Fruit fly (Drosophila melanogaster): ENCODE results near the gene CG45081.
A peak's percentile ranks its signal among the peaks of the same experiment; 100 is the strongest.

CG45081 gene

dm6 chr3L:19270542-19270941, 4.7 kb downstream of the CG45081 start, which contains the start of gene CG14088:
Gene CG14088 (minus strand): TSS chr3L:19270642.
- TF ChIP-seq CG32264 (GFP tag; optimal IDR thresholded peaks at IDR 0.05) (no peak), sage (GFP tag; optimal IDR thresholded peaks at IDR 0.05) (no peak), Abd-B (GFP tag; optimal IDR thresholded peaks at IDR 0.05) (no peak), h (GFP tag; optimal IDR thresholded peaks at IDR 0.05) (no peak), Sp1 (GFP tag; optimal IDR thresholded peaks at IDR 0.05) (no peak), Jra (GFP tag; optimal IDR thresholded peaks at IDR 0.05) (no peak), lola (GFP tag; optimal IDR thresholded peaks at IDR 0.05) (no peak)

dm6 chr3L:19275491-19275890, 9.6 kb downstream of the CG45081 start, which contains the start of gene CG14086:
Gene CG14086 (plus strand): TSS chr3L:19275791.
- TF ChIP-seq GATAd (GFP tag; optimal IDR thresholded peaks at IDR 0.05) (no peak), CG9705 (GFP tag; optimal IDR thresholded peaks at IDR 0.05) (no peak), CG32264 (GFP tag; optimal IDR thresholded peaks at IDR 0.05) (no peak), Dfd (GFP tag; optimal IDR thresholded peaks at IDR 0.05) (no peak), N (GFP tag; optimal IDR thresholded peaks at IDR 0.05) (no peak), brk (GFP tag; optimal IDR thresholded peaks at IDR 0.05) (no peak), rgr (GFP tag; optimal IDR thresholded peaks at IDR 0.05) (no peak), br (GFP tag; optimal IDR thresholded peaks at IDR 0.05) (no peak), Myc (optimal IDR thresholded peaks at IDR 0.05) (no peak), sage (GFP tag; optimal IDR thresholded peaks at IDR 0.05) (no peak), lola (GFP tag; optimal IDR thresholded peaks at IDR 0.05) (no peak), Sp1 (GFP tag; optimal IDR thresholded peaks at IDR 0.05) (no peak), woc (GFP tag; optimal IDR thresholded peaks at IDR 0.05) (no peak), dmrt93B (GFP tag; optimal IDR thresholded peaks at IDR 0.05) (no peak), Dif (GFP tag; optimal IDR thresholded peaks at IDR 0.05; ENCODE audit: partially characterized antibody) (no peak), ey (GFP tag; optimal IDR thresholded peaks at IDR 0.05) (no peak)

dm6 chr3L:19280283-19280682, 14.4 kb downstream of the CG45081 start:
- TF ChIP-seq rgr (GFP tag; optimal IDR thresholded peaks at IDR 0.05) (no peak), Dfd (GFP tag; optimal IDR thresholded peaks at IDR 0.05) (peak; percentile 98)

- TF ChIP-seq Hnf4 (GFP tag; optimal IDR thresholded peaks at IDR 0.05): no peak
- no peak for TF ChIP-seq br (GFP tag; optimal IDR thresholded peaks at IDR 0.05)
- TF ChIP-seq woc (GFP tag; optimal IDR thresholded peaks at IDR 0.05): no peak
- no peak for TF ChIP-seq HLH106 (tag; optimal IDR thresholded peaks at IDR 0.05)
- no peak for TF ChIP-seq CrebA (GFP tag; optimal IDR thresholded peaks at IDR 0.05; ENCODE audit: borderline replicate concordance)
- no peak for TF ChIP-seq rgr (GFP tag; optimal IDR thresholded peaks at IDR 0.05)
These were observed 14.8 kb downstream of the CG45081 start, which contains the start of gene CG14089 for dm6 chr3L:19280700-19281099. Gene CG14089 (minus strand): TSS chr3L:19280800.

- TF ChIP-seq dl (GFP tag; optimal IDR thresholded peaks at IDR 0.05; ENCODE audit: insufficient read depth in 1 of 2, partially characterized antibody in 2 of 2) (no peak), sage (GFP tag; optimal IDR thresholded peaks at IDR 0.05) (no peak), Rel (GFP tag; optimal IDR thresholded peaks at IDR 0.05) (no peak), Rel (tag; optimal IDR thresholded peaks at IDR 0.05) (peak; percentile 80), HLH106 (tag; optimal IDR thresholded peaks at IDR 0.05) (no peak), CG32264 (GFP tag; optimal IDR thresholded peaks at IDR 0.05) (no peak), br (GFP tag; optimal IDR thresholded peaks at IDR 0.05) (no peak), brk (GFP tag; optimal IDR thresholded peaks at IDR 0.05) (no peak)
These were observed 22.6 kb downstream of the CG45081 start for dm6 chr3L:19288395-19288969.

- no peak for TF ChIP-seq HLH106 (tag; optimal IDR thresholded peaks at IDR 0.05)
- TF ChIP-seq dsf (GFP tag; optimal IDR thresholded peaks at IDR 0.05; ENCODE audit: borderline replicate concordance): no peak
- no peak for TF ChIP-seq Myc (optimal IDR thresholded peaks at IDR 0.05)
- TF ChIP-seq foxo (GFP tag; optimal IDR thresholded peaks at IDR 0.05): no peak
- no peak for TF ChIP-seq sage (GFP tag; optimal IDR thresholded peaks at IDR 0.05)
- TF ChIP-seq tai (GFP tag; optimal IDR thresholded peaks at IDR 0.05): no peak
- no peak for TF ChIP-seq rgr (GFP tag; optimal IDR thresholded peaks at IDR 0.05)
- TF ChIP-seq Vsx2 (GFP tag; optimal IDR thresholded peaks at IDR 0.05; ENCODE audit: partially characterized antibody): no peak
- no peak for TF ChIP-seq OdsH (GFP tag; optimal IDR thresholded peaks at IDR 0.05)
- TF ChIP-seq jim (GFP tag; optimal IDR thresholded peaks at IDR 0.05): no peak
- TF ChIP-seq psq (GFP tag; optimal IDR thresholded peaks at IDR 0.05): no peak
- no peak for TF ChIP-seq Dfd (GFP tag; optimal IDR thresholded peaks at IDR 0.05)
- no peak for TF ChIP-seq woc (GFP tag; optimal IDR thresholded peaks at IDR 0.05)
- TF ChIP-seq Hnf4 (GFP tag; optimal IDR thresholded peaks at IDR 0.05): no peak
- TF ChIP-seq h (GFP tag; optimal IDR thresholded peaks at IDR 0.05): no peak
- TF ChIP-seq Abd-B (GFP tag; optimal IDR thresholded peaks at IDR 0.05): no peak
- TF ChIP-seq br (GFP tag; optimal IDR thresholded peaks at IDR 0.05): no peak
- no peak for TF ChIP-seq CrebA (GFP tag; optimal IDR thresholded peaks at IDR 0.05; ENCODE audit: borderline replicate concordance)
- no peak for TF ChIP-seq usp (GFP tag; optimal IDR thresholded peaks at IDR 0.05)
- no peak for TF ChIP-seq pan (optimal IDR thresholded peaks at IDR 0.05)
These were observed 23.6 kb downstream of the CG45081 start for dm6 chr3L:19289411-19289810.

All from whole organism, wandering third instar larva.